Worm (Caenorhabditis elegans): ENCODE measurements around the gene arrd-24.

Gene arrd-24

ce11 chrX:14016698-14017097 lies 36.4 kb upstream of the arrd-24 start (continued):
- TF ChIP-seq K02D7.2 (tag; optimal IDR thresholded peaks at IDR 0.05) = no peak
- TF ChIP-seq lim-6 (tag; optimal IDR thresholded peaks at IDR 0.05) = no peak
- TF ChIP-seq pha-2 (tag; optimal IDR thresholded peaks at IDR 0.05) = no peak
- no peak for TF ChIP-seq che-1 (tag; optimal IDR thresholded peaks at IDR 0.05)
- TF ChIP-seq dmd-4 (tag; optimal IDR thresholded peaks at IDR 0.05; ENCODE audit: borderline replicate concordance) = no peak
- no peak for TF ChIP-seq K09A11.1 (tag; optimal IDR thresholded peaks at IDR 0.05; ENCODE audit: insufficient read depth)
- no peak for TF ChIP-seq gmeb-2 (tag; optimal IDR thresholded peaks at IDR 0.05)
- peak; percentile 83 for TF ChIP-seq rnt-1 (tag; optimal IDR thresholded peaks at IDR 0.05)
- TF ChIP-seq pag-3 (tag; optimal IDR thresholded peaks at IDR 0.05; ENCODE audit: borderline replicate concordance) = no peak
- TF ChIP-seq unc-42 (tag; optimal IDR thresholded peaks at IDR 0.05) = peak; percentile 73
- TF ChIP-seq ceh-31 (tag; optimal IDR thresholded peaks at IDR 0.05) = peak; percentile 80
- TF ChIP-seq ceh-2 (tag; optimal IDR thresholded peaks at IDR 0.05) = no peak
- TF ChIP-seq sox-2 (GFP tag; IDR thresholded peaks at IDR 0.05) = no peak
- TF ChIP-seq ref-2 (tag; optimal IDR thresholded peaks at IDR 0.05) = peak; percentile 43
- TF ChIP-seq Y22D7AL.16 (tag; optimal IDR thresholded peaks at IDR 0.05) = no peak
- TF ChIP-seq elt-4 (tag; optimal IDR thresholded peaks at IDR 0.05) = no peak
- TF ChIP-seq lin-11 (tag; optimal IDR thresholded peaks at IDR 0.05) = no peak
- peak; percentile 84 for TF ChIP-seq nfya-1 (tag; optimal IDR thresholded peaks at IDR 0.05)
- TF ChIP-seq elt-2 (tag; optimal IDR thresholded peaks at IDR 0.05) = no peak

ce11 chrX:14015808-14016207 lies 35.5 kb upstream of the arrd-24 start:
- peak; percentile 52 for TF ChIP-seq unc-42 (tag; optimal IDR thresholded peaks at IDR 0.05)
- TF ChIP-seq eyg-1 (tag; optimal IDR thresholded peaks at IDR 0.05) = peak; percentile 67
- peak; percentile 50; the same call in 1 of the 2 replicates for TF ChIP-seq sox-2 (GFP tag; IDR thresholded peaks at IDR 0.05)
- peak; percentile 65 for TF ChIP-seq ceh-30 (tag; optimal IDR thresholded peaks at IDR 0.05)
- TF ChIP-seq ceh-9 (tag; optimal IDR thresholded peaks at IDR 0.05) = peak; percentile 2
- TF ChIP-seq pqm-1 (tag; optimal IDR thresholded peaks at IDR 0.05) = no peak
- peak; percentile 78 for TF ChIP-seq unc-3 (GFP tag; conservative IDR thresholded peaks at IDR 0.05)
- TF ChIP-seq unc-3 (tag; optimal IDR thresholded peaks at IDR 0.05) = peak; percentile 78
- peak; percentile 65 for TF ChIP-seq ztf-16 (tag; optimal IDR thresholded peaks at IDR 0.05)
- TF ChIP-seq pha-4 (tag; optimal IDR thresholded peaks at IDR 0.05) = no peak
- peak; percentile 69 for TF ChIP-seq K02D7.2 (tag; optimal IDR thresholded peaks at IDR 0.05)
- TF ChIP-seq fkh-10 (GFP tag; optimal IDR thresholded peaks at IDR 0.05) = no peak
- TF ChIP-seq fax-1 (tag; optimal IDR thresholded peaks at IDR 0.05) = peak; percentile 62
- peak; percentile 85 for TF ChIP-seq sdc-2 (tag; optimal IDR thresholded peaks at IDR 0.05)
- TF ChIP-seq ceh-34 (tag; optimal IDR thresholded peaks at IDR 0.05) = peak; percentile 70
- TF ChIP-seq nfya-1 (tag; optimal IDR thresholded peaks at IDR 0.05) = peak; percentile 63
- TF ChIP-seq ceh-2 (tag; optimal IDR thresholded peaks at IDR 0.05) = peak; percentile 78
- peak; percentile 86 for TF ChIP-seq hlh-6 (tag; optimal IDR thresholded peaks at IDR 0.05)
- TF ChIP-seq pros-1 (tag; optimal IDR thresholded peaks at IDR 0.05) = no peak
- TF ChIP-seq elt-2 (tag; optimal IDR thresholded peaks at IDR 0.05) = peak; percentile 86
- TF ChIP-seq hlh-15 (tag; optimal IDR thresholded peaks at IDR 0.05) = peak; percentile 39
- peak; percentile 63 for TF ChIP-seq npax-4 (tag; optimal IDR thresholded peaks at IDR 0.05)
- TF ChIP-seq madf-2 (tag; optimal IDR thresholded peaks at IDR 0.05) = peak; percentile 84
- peak; percentile 90 for TF ChIP-seq ceh-14 (tag; optimal IDR thresholded peaks at IDR 0.05)
- TF ChIP-seq hlh-13 (GFP tag; optimal IDR thresholded peaks at IDR 0.05) = peak; percentile 68
- peak; percentile 76 for TF ChIP-seq dve-1 (tag; optimal IDR thresholded peaks at IDR 0.05)
- no peak for TF ChIP-seq hlh-8 (tag; optimal IDR thresholded peaks at IDR 0.05)
- TF ChIP-seq lim-6 (tag; optimal IDR thresholded peaks at IDR 0.05) = peak; percentile 71
- TF ChIP-seq ceh-6 (GFP tag; optimal IDR thresholded peaks at IDR 0.05) = peak; percentile 82
- peak; percentile 81 for TF ChIP-seq pha-2 (tag; optimal IDR thresholded peaks at IDR 0.05)
- peak; percentile 71 for TF ChIP-seq ceh-45 (GFP tag; IDR thresholded peaks at IDR 0.05)
- peak; percentile 82 for TF ChIP-seq gmeb-2 (tag; optimal IDR thresholded peaks at IDR 0.05)
- TF ChIP-seq C38D4.7 (GFP tag; optimal IDR thresholded peaks at IDR 0.05) = peak; percentile 80
- peak; percentile 74 for TF ChIP-seq syd-9 (tag; optimal IDR thresholded peaks at IDR 0.05)
- TF ChIP-seq pag-3 (tag; optimal IDR thresholded peaks at IDR 0.05; ENCODE audit: borderline replicate concordance) = peak; percentile 63
- peak; percentile 64 for TF ChIP-seq pat-9 (tag; optimal IDR thresholded peaks at IDR 0.05)
- peak; percentile 81 for TF ChIP-seq che-1 (tag; optimal IDR thresholded peaks at IDR 0.05)
- peak; percentile 43 for TF ChIP-seq fkh-6 (tag; optimal IDR thresholded peaks at IDR 0.05)
- no peak for TF ChIP-seq hlh-30 (tag; optimal IDR thresholded peaks at IDR 0.05; ENCODE audit: insufficient read depth)
- TF ChIP-seq dmd-4 (tag; optimal IDR thresholded peaks at IDR 0.05; ENCODE audit: borderline replicate concordance) = peak; percentile 71
- TF ChIP-seq ceh-22 (tag; optimal IDR thresholded peaks at IDR 0.05) = no peak
- peak; percentile 76 for TF ChIP-seq T23F11.4 (GFP tag; optimal IDR thresholded peaks at IDR 0.05)
